Worm (Caenorhabditis elegans) whole organism, mixed stage, embryonic: Measurements from ENCODE around the gene T24E12.6.

ENCODE experiments used
- M03D4.4 ChIP-seq: sonication (generic microtip); optimal IDR thresholded peaks from 2 replicates; lab custom pipeline; 2017; ENCODE audit warnings: mild to moderate bottlenecking, missing genetic modification characterization, missing compliant biosample characterization
- bed-3 ChIP-seq: fragments of 200-800 bp; sonication (Bioruptor generic); optimal IDR thresholded peaks from 3 replicates; lab custom pipeline; 2018; ENCODE audit warnings: mild to moderate bottlenecking, missing genetic modification characterization, moderate library complexity, missing compliant biosample characterization
- blmp-1 ChIP-seq: fragments of 150-350 bp; optimal IDR thresholded peaks from 2 replicates; lab custom pipeline; 2014; ENCODE audit warnings: missing biosample characterization, missing genetic modification characterization
- ceh-43 ChIP-seq: fragments of 200-800 bp; sonication (Bioruptor generic); optimal IDR thresholded peaks from 2 replicates; lab custom pipeline; 2018; ENCODE audit warnings: mild to moderate bottlenecking, missing genetic modification characterization, moderate library complexity, missing compliant biosample characterization
- ceh-83 ChIP-seq: fragments of 200-800 bp; sonication (Bioruptor generic); optimal IDR thresholded peaks from 2 replicates; lab custom pipeline; 2018; ENCODE audit warnings: mild to moderate bottlenecking, missing genetic modification characterization, missing compliant biosample characterization
- ces-1 ChIP-seq: fragments of 150-350 bp; optimal IDR thresholded peaks from 2 replicates; lab custom pipeline; 2014; ENCODE audit warnings: missing biosample characterization, missing genetic modification reagents, missing genetic modification characterization
- cnd-1 ChIP-seq: fragments of 200-800 bp; sonication (Bioruptor generic); optimal IDR thresholded peaks from 2 replicates; lab custom pipeline; 2018; ENCODE audit warnings: mild to moderate bottlenecking, missing genetic modification characterization, missing compliant biosample characterization
- drap-1 ChIP-seq: fragments of 200-800 bp; sonication (Bioruptor generic); optimal IDR thresholded peaks from 3 replicates; lab custom pipeline; 2018; ENCODE audit warnings: mild to moderate bottlenecking, missing genetic modification characterization, missing compliant biosample characterization
- elt-1 ChIP-seq: sonication (generic microtip); optimal IDR thresholded peaks from 2 replicates; lab custom pipeline; 2017; ENCODE audit warnings: missing genetic modification characterization, mild to moderate bottlenecking, missing compliant biosample characterization, antibody characterized with exemption, moderate library complexity, borderline replicate concordance; ENCODE audit not compliant: insufficient read depth
- elt-3 ChIP-seq: fragments of 150-350 bp; optimal IDR thresholded peaks from 2 replicates; lab custom pipeline; 2014; ENCODE audit warnings: missing biosample characterization, missing genetic modification characterization
- flh-1 ChIP-seq: fragments of 200-800 bp; sonication (Bioruptor generic); optimal IDR thresholded peaks from 2 replicates; lab custom pipeline; 2018; ENCODE audit warnings: mild to moderate bottlenecking, missing genetic modification characterization, moderate library complexity, missing compliant biosample characterization
- ham-2 ChIP-seq: fragments of 200-800 bp; sonication (Bioruptor generic); optimal IDR thresholded peaks from 2 replicates; lab custom pipeline; 2018; ENCODE audit warnings: mild to moderate bottlenecking, missing genetic modification characterization, missing compliant biosample characterization
- hlh-1 ChIP-seq: fragments of 150-350 bp; optimal IDR thresholded peaks from 2 replicates; lab custom pipeline; 2014; ENCODE audit warnings: missing biosample characterization, missing genetic modification reagents, missing genetic modification characterization
- lin-32 ChIP-seq: fragments of 200-800 bp; sonication (Bioruptor generic); optimal IDR thresholded peaks from 2 replicates; lab custom pipeline; 2018; ENCODE audit warnings: mild to moderate bottlenecking, missing genetic modification characterization, missing compliant biosample characterization
- lsy-2 ChIP-seq: fragments of 150-350 bp; optimal IDR thresholded peaks from 2 replicates; lab custom pipeline; 2014; ENCODE audit warnings: missing biosample characterization, missing genetic modification characterization
- mab-5 ChIP-seq: fragments of 150-350 bp; optimal IDR thresholded peaks from 2 replicates; lab custom pipeline; 2014; ENCODE audit warnings: missing biosample characterization, missing genetic modification characterization
- mep-1 ChIP-seq: fragments of 150-350 bp; optimal IDR thresholded peaks from 2 replicates; lab custom pipeline; 2017; ENCODE audit warnings: missing biosample characterization, missing genetic modification reagents, missing genetic modification characterization, inconsistent platforms
- mls-2 ChIP-seq: sonication (generic microtip); optimal IDR thresholded peaks from 2 replicates; lab custom pipeline; 2016; ENCODE audit warnings: mild to moderate bottlenecking, missing genetic modification characterization, moderate library complexity, missing compliant biosample characterization
- nhr-2 ChIP-seq: fragments of 150-350 bp; optimal IDR thresholded peaks from 2 replicates; lab custom pipeline; 2014; ENCODE audit warnings: missing biosample characterization, missing genetic modification characterization
- nhr-28 ChIP-seq: fragments of 150-350 bp; optimal IDR thresholded peaks from 2 replicates; lab custom pipeline; 2014; ENCODE audit warnings: missing biosample characterization, missing genetic modification characterization
- nhr-76 ChIP-seq: sonication (generic microtip); optimal IDR thresholded peaks from 2 replicates; lab custom pipeline; 2017; ENCODE audit warnings: missing biosample characterization, missing genetic modification characterization
- pha-4 ChIP-seq: fragments of 150-350 bp; optimal IDR thresholded peaks from 2 replicates; lab custom pipeline; 2018; ENCODE audit warnings: missing biosample characterization, missing genetic modification reagents, missing genetic modification characterization
- sem-2 ChIP-seq: fragments of 200-800 bp; sonication (Bioruptor generic); optimal IDR thresholded peaks from 2 replicates; lab custom pipeline; 2018; ENCODE audit warnings: mild to moderate bottlenecking, missing genetic modification characterization, missing compliant biosample characterization
- snpc-4 ChIP-seq: fragments of 150-350 bp; optimal IDR thresholded peaks from 2 replicates; lab custom pipeline; 2014; ENCODE audit warnings: missing biosample characterization, missing genetic modification characterization
- tbx-8 ChIP-seq: fragments of 200-800 bp; sonication (Bioruptor generic); optimal IDR thresholded peaks from 2 replicates; lab custom pipeline; 2018; ENCODE audit warnings: mild to moderate bottlenecking, missing genetic modification characterization, moderate library complexity, missing compliant biosample characterization
- unc-120 ChIP-seq: sonication (generic microtip); optimal IDR thresholded peaks from 2 replicates; lab custom pipeline; 2017; ENCODE audit warnings: missing genetic modification characterization, missing compliant biosample characterization; ENCODE audit not compliant: poor library complexity, severe bottlenecking
- unc-39 ChIP-seq: fragments of 150-350 bp; optimal IDR thresholded peaks from 2 replicates; lab custom pipeline; 2014; ENCODE audit warnings: missing biosample characterization, missing genetic modification characterization
- unc-62 ChIP-seq: fragments of 150-350 bp; optimal IDR thresholded peaks from 2 replicates; lab custom pipeline; 2014; ENCODE audit warnings: missing biosample characterization, missing genetic modification reagents, missing genetic modification characterization
- zip-8 ChIP-seq: fragments of 150-350 bp; optimal IDR thresholded peaks from 2 replicates; lab custom pipeline; 2014; ENCODE audit warnings: missing biosample characterization, missing genetic modification characterization
- ztf-11 ChIP-seq: fragments of 150-350 bp; optimal IDR thresholded peaks from 2 replicates; lab custom pipeline; 2014; ENCODE audit warnings: missing biosample characterization, missing genetic modification characterization

Gene T24E12.6

ce11 chrII:3748719-3749118, 12.8 kb downstream of the T24E12.6 start, which contains the start of gene fbxb-90:
Gene fbxb-90, minus strand, starts transcription at chrII:3748819.
- TF ChIP-seq drap-1 (GFP tag; lab: Kevin White, UChicago) (no peak), ceh-83 (GFP tag; lab: Kevin White, UChicago) (no peak), elt-3 (no peak), ztf-11 (tag; lab: Kevin White, UChicago) (no peak), ces-1 (GFP tag; lab: Kevin White, UChicago) (no peak), mep-1 (tag; lab: Kevin White, UChicago) (no peak), blmp-1 (tag; lab: Kevin White, UChicago) (no peak), ceh-43 (GFP tag; lab: Kevin White, UChicago) (no peak), unc-120 (tag; lab: Kevin White, UChicago) (no peak), nhr-76 (tag; lab: Kevin White, UChicago) (no peak), pha-4 (tag; lab: Kevin White, UChicago) (no peak), zip-8 (tag; lab: Kevin White, UChicago) (no peak), nhr-28 (tag; lab: Kevin White, UChicago) (no peak), unc-39 (tag; lab: Kevin White, UChicago) (no peak), cnd-1 (tag; lab: Kevin White, UChicago) (no peak), mls-2 (tag; lab: Kevin White, UChicago) (no peak), snpc-4 (tag; lab: Kevin White, UChicago) (no peak)
- TF ChIP-seq, all 35 proteins: peak for 0

- TF ChIP-seq lsy-2 (tag; lab: Kevin White, UChicago) (no peak), tbx-8 (no peak), drap-1 (GFP tag; lab: Kevin White, UChicago) (no peak), elt-1 (tag; lab: Kevin White, UChicago) (no peak), bed-3 (GFP tag; lab: Kevin White, UChicago) (no peak), mls-2 (tag; lab: Kevin White, UChicago) (no peak), flh-1 (GFP tag; lab: Kevin White, UChicago) (no peak), hlh-1 (tag; lab: Kevin White, UChicago) (no peak), mab-5 (tag; lab: Kevin White, UChicago) (no peak), unc-120 (tag; lab: Kevin White, UChicago) (no peak), mep-1 (tag; lab: Kevin White, UChicago) (no peak), cnd-1 (tag; lab: Kevin White, UChicago) (no peak), nhr-28 (tag; lab: Kevin White, UChicago) (no peak), nhr-2 (no peak), ham-2 (no peak), ztf-11 (tag; lab: Kevin White, UChicago) (no peak), unc-62 (no peak), M03D4.4 (tag; lab: Kevin White, UChicago) (no peak)
Observed at ce11 chrII:3747405-3747804, 14.1 kb downstream of the T24E12.6 start, which contains the start of gene fbxb-92. Gene fbxb-92, minus strand, starts transcription at chrII:3747505.

- no peak for TF ChIP-seq ham-2
Observed at ce11 chrII:3743684-3744200, 17.8 kb downstream of the T24E12.6 start, which contains the start of gene nta-1. Gene nta-1, minus strand, starts transcription at chrII:3743814.

- no peak for TF ChIP-seq sem-2 (GFP tag; lab: Kevin White, UChicago)
- TF ChIP-seq snpc-4 (tag; lab: Kevin White, UChicago), result no peak
- no peak for TF ChIP-seq lsy-2 (tag; lab: Kevin White, UChicago)
- TF ChIP-seq ham-2, result no peak
- no peak for TF ChIP-seq unc-62
- no peak for TF ChIP-seq ceh-83 (GFP tag; lab: Kevin White, UChicago)
- TF ChIP-seq drap-1 (GFP tag; lab: Kevin White, UChicago), result no peak
- TF ChIP-seq lin-32 (GFP tag; lab: Kevin White, UChicago), result no peak
- no peak for TF ChIP-seq mep-1 (tag; lab: Kevin White, UChicago)
- no peak for TF ChIP-seq hlh-1 (tag; lab: Kevin White, UChicago)
- no peak for TF ChIP-seq flh-1 (GFP tag; lab: Kevin White, UChicago)
- TF ChIP-seq cnd-1 (tag; lab: Kevin White, UChicago), result no peak
- no peak for TF ChIP-seq M03D4.4 (tag; lab: Kevin White, UChicago)
- TF ChIP-seq tbx-8, result no peak
- TF ChIP-seq unc-39 (tag; lab: Kevin White, UChicago), result no peak
- TF ChIP-seq blmp-1 (tag; lab: Kevin White, UChicago), result no peak
- no peak for TF ChIP-seq nhr-28 (tag; lab: Kevin White, UChicago)
- no peak for TF ChIP-seq nhr-2
- TF ChIP-seq mls-2 (tag; lab: Kevin White, UChicago), result no peak
Observed at ce11 chrII:3741584-3741983, 19.9 kb downstream of the T24E12.6 start, which contains the start of gene F12E12.1. Gene F12E12.1, plus strand, starts transcription at chrII:3741884.
